Worm (Caenorhabditis elegans) whole organism, young adult: ENCODE data around the gene F40G12.4.

Experiments
- B0019.2 ChIP-seq: fragments of 200-800 bp; sonication (Bioruptor generic); conservative IDR thresholded peaks from 2 replicates; pipeline ENCODE4 v1.3.6; 2022; ENCODE audit warnings: missing genetic modification reagents, missing genetic modification characterization, missing compliant biosample characterization
- C17E4.6 ChIP-seq: fragments of 200-800 bp; sonication (Bioruptor generic); IDR thresholded peaks from 2 replicates; pipeline ENCODE4 v1.3.6; 2022; ENCODE audit warnings: missing genetic modification reagents, missing genetic modification characterization, missing compliant biosample characterization
- F10E7.11 ChIP-seq: sonication (generic microtip); optimal IDR thresholded peaks from 2 replicates; lab custom pipeline; 2017; ENCODE audit warnings: mild to moderate bottlenecking, missing genetic modification characterization, moderate library complexity, missing compliant biosample characterization
- F23B12.7 ChIP-seq: sonication (generic microtip); optimal IDR thresholded peaks from 2 replicates; lab custom pipeline; 2017; ENCODE audit warnings: missing genetic modification characterization, mild to moderate bottlenecking, missing compliant biosample characterization, antibody characterized with exemption, moderate library complexity; ENCODE audit not compliant: insufficient read depth
- F33H1.4 ChIP-seq: fragments of 200-800 bp; sonication (Bioruptor generic); IDR thresholded peaks from 2 replicates; pipeline ENCODE4 v1.3.6; 2022; ENCODE audit warnings: missing genetic modification reagents, missing genetic modification characterization, missing compliant biosample characterization
- F57C9.4 ChIP-seq: sonication (generic microtip); optimal IDR thresholded peaks from 2 replicates; lab custom pipeline; 2017; ENCODE audit warnings: mild to moderate bottlenecking, missing genetic modification characterization, missing compliant biosample characterization
- K12H6.12 ChIP-seq: fragments of 200-800 bp; sonication (Bioruptor generic); optimal IDR thresholded peaks from 2 replicates; lab custom pipeline; 2018; ENCODE audit warnings: mild to moderate bottlenecking, missing genetic modification characterization, missing compliant biosample characterization
- Y53F4B.3 ChIP-seq: fragments of 200-800 bp; sonication (Bioruptor generic); IDR thresholded peaks from 2 replicates; pipeline ENCODE4 v1.3.6; 2022; ENCODE audit warnings: missing genetic modification reagents, missing genetic modification characterization, missing compliant biosample characterization
- Y67H2A.10 ChIP-seq: fragments of 200-800 bp; sonication (Bioruptor generic); conservative IDR thresholded peaks from 2 replicates; pipeline ENCODE4 v1.3.6; 2022; ENCODE audit warnings: missing genetic modification reagents, missing genetic modification characterization, missing compliant biosample characterization
- aptf-2 ChIP-seq: fragments of 200-800 bp; sonication (Bioruptor generic); conservative IDR thresholded peaks from 2 replicates; pipeline ENCODE4 v1.3.6; 2022; ENCODE audit warnings: missing genetic modification reagents, missing genetic modification characterization, missing compliant biosample characterization
- athp-1 ChIP-seq: sonication (generic microtip); optimal IDR thresholded peaks from 2 replicates; lab custom pipeline; 2017; ENCODE audit warnings: mild to moderate bottlenecking, missing genetic modification characterization, missing compliant biosample characterization
- ccch-3 ChIP-seq: fragments of 200-800 bp; sonication (Bioruptor generic); optimal IDR thresholded peaks from 2 replicates; lab custom pipeline; 2018; ENCODE audit warnings: mild to moderate bottlenecking, missing genetic modification characterization, missing compliant biosample characterization
- cebp-1 ChIP-seq, 2 experiments: fragments of 200-800 bp in 1 of 2; sonication (Bioruptor generic) in 1 of 2; sonication (generic microtip) in 1 of 2; IDR thresholded peaks in 1 of 2; optimal IDR thresholded peaks in 1 of 2; 2 replicates each; pipeline versions ENCODE4 v1.3.6 to Lab custom; 2017 to 2022; ENCODE audit warnings: missing compliant biosample characterization in 2 of 2, missing genetic modification characterization in 2 of 2, mild to moderate bottlenecking in 1 of 2, missing genetic modification reagents in 1 of 2, moderate library complexity in 1 of 2
- ceh-100 ChIP-seq: fragments of 200-800 bp; sonication (Bioruptor generic); IDR thresholded peaks from 2 replicates; pipeline ENCODE4 v1.3.6; 2022; ENCODE audit warnings: missing genetic modification reagents, missing genetic modification characterization, missing compliant biosample characterization
- ceh-27 ChIP-seq: fragments of 200-800 bp; sonication (Bioruptor generic); optimal IDR thresholded peaks from 2 replicates; lab custom pipeline; 2018; ENCODE audit warnings: mild to moderate bottlenecking, missing genetic modification characterization, moderate library complexity, missing compliant biosample characterization
- ceh-79 ChIP-seq: sonication (generic microtip); optimal IDR thresholded peaks from 2 replicates; lab custom pipeline; 2017; ENCODE audit warnings: mild to moderate bottlenecking, missing genetic modification characterization, missing compliant biosample characterization
- chd-7 ChIP-seq: sonication (generic microtip); optimal IDR thresholded peaks from 2 replicates; lab custom pipeline; 2016; ENCODE audit warnings: mild to moderate bottlenecking, missing genetic modification characterization, moderate library complexity, missing compliant biosample characterization
- die-1 ChIP-seq: sonication (generic microtip); optimal IDR thresholded peaks from 2 replicates; lab custom pipeline; 2016; ENCODE audit warnings: missing genotype, mild to moderate bottlenecking, missing genetic modification characterization, missing compliant biosample characterization
- dox-1 ChIP-seq: fragments of 200-800 bp; sonication (Bioruptor generic); IDR thresholded peaks from 2 replicates; pipeline ENCODE4 v1.3.6; 2022; ENCODE audit warnings: missing genetic modification reagents, missing genetic modification characterization, missing compliant biosample characterization
- dpff-1 ChIP-seq: sonication (generic microtip); optimal IDR thresholded peaks from 2 replicates; lab custom pipeline; 2017; ENCODE audit warnings: mild to moderate bottlenecking, missing genetic modification characterization, missing compliant biosample characterization
- ekl-4 ChIP-seq: fragments of 200-800 bp; sonication (Bioruptor generic); IDR thresholded peaks from 2 replicates; pipeline ENCODE4 v1.3.6; 2022; ENCODE audit warnings: missing genetic modification reagents, missing genetic modification characterization, missing compliant biosample characterization
- ets-4 ChIP-seq: fragments of 200-800 bp; sonication (Bioruptor generic); optimal IDR thresholded peaks from 2 replicates; lab custom pipeline; 2018; ENCODE audit warnings: mild to moderate bottlenecking, missing genetic modification characterization, missing compliant biosample characterization
- fkh-3 ChIP-seq: sonication (generic microtip); optimal IDR thresholded peaks from 2 replicates; lab custom pipeline; 2016; ENCODE audit warnings: mild to moderate bottlenecking, missing genetic modification characterization, missing compliant biosample characterization
- gei-17 ChIP-seq: fragments of 200-800 bp; sonication (Bioruptor generic); optimal IDR thresholded peaks from 2 replicates; lab custom pipeline; 2018; ENCODE audit warnings: mild to moderate bottlenecking, missing genetic modification characterization, missing compliant biosample characterization
- him-1 ChIP-seq: sonication (generic microtip); optimal IDR thresholded peaks from 2 replicates; lab custom pipeline; 2016; ENCODE audit warnings: missing genotype, missing genetic modification reagents, missing genetic modification characterization, missing compliant biosample characterization
- lin-40 ChIP-seq: sonication (generic microtip); optimal IDR thresholded peaks from 2 replicates; lab custom pipeline; 2016; ENCODE audit warnings: missing genetic modification characterization, mild to moderate bottlenecking, missing compliant biosample characterization, missing genotype, missing genetic modification reagents
- lsl-1 ChIP-seq: fragments of 200-800 bp; sonication (Bioruptor generic); optimal IDR thresholded peaks from 2 replicates; lab custom pipeline; 2018; ENCODE audit warnings: mild to moderate bottlenecking, missing genetic modification characterization, moderate library complexity, missing compliant biosample characterization
- madf-8 ChIP-seq: fragments of 200-800 bp; sonication (Bioruptor generic); conservative IDR thresholded peaks from 2 replicates; pipeline ENCODE4 v1.3.6; 2022; ENCODE audit warnings: missing genetic modification reagents, missing genetic modification characterization, missing compliant biosample characterization
- mcd-1 ChIP-seq: fragments of 200-800 bp; sonication (Bioruptor generic); IDR thresholded peaks from 2 replicates; pipeline ENCODE4 v1.3.6; 2022; ENCODE audit warnings: missing genetic modification reagents, missing genetic modification characterization, missing compliant biosample characterization
- mel-28 ChIP-seq: sonication (generic microtip); optimal IDR thresholded peaks from 2 replicates; lab custom pipeline; 2016; ENCODE audit warnings: borderline replicate concordance, mild to moderate bottlenecking, missing genetic modification characterization, missing compliant biosample characterization
- nhr-179 ChIP-seq: sonication (generic microtip); optimal IDR thresholded peaks from 2 replicates; lab custom pipeline; 2016; ENCODE audit warnings: mild to moderate bottlenecking, missing genetic modification characterization, missing compliant biosample characterization
- nhr-80 ChIP-seq: sonication (generic microtip); optimal IDR thresholded peaks from 2 replicates; lab custom pipeline; 2016; ENCODE audit warnings: missing genetic modification characterization, missing compliant biosample characterization
- sea-2 ChIP-seq: fragments of 200-800 bp; sonication (Bioruptor generic); IDR thresholded peaks from 2 replicates; pipeline ENCODE4 v1.3.6; 2022; ENCODE audit warnings: missing genetic modification characterization, missing compliant biosample characterization
- snpc-3.4 ChIP-seq: sonication (generic microtip); optimal IDR thresholded peaks from 2 replicates; lab custom pipeline; 2017; ENCODE audit warnings: missing genetic modification characterization, mild to moderate bottlenecking, missing compliant biosample characterization, antibody characterized with exemption, moderate library complexity, missing genotype, missing genetic modification reagents
- snpc-4 ChIP-seq, 5 experiments: fragments of 150-350 bp in 1 of 5; sonication (generic microtip) in 4 of 5; optimal IDR thresholded peaks; 2 replicates each; lab custom pipeline; 2014 to 2018; ENCODE audit warnings: missing genetic modification characterization in 5 of 5, missing biosample characterization in 3 of 5, antibody characterized with exemption in 2 of 5, mild to moderate bottlenecking in 2 of 5, missing compliant biosample characterization in 2 of 5, missing genotype in 2 of 5, moderate library complexity in 2 of 5, missing genetic modification reagents in 1 of 5
- somi-1 ChIP-seq: fragments of 200-800 bp; sonication (Bioruptor generic); optimal IDR thresholded peaks from 2 replicates; lab custom pipeline; 2018; ENCODE audit warnings: mild to moderate bottlenecking, missing genetic modification characterization, missing compliant biosample characterization
- tbp1 ChIP-seq: fragments of 200-800 bp; sonication (Bioruptor generic); optimal IDR thresholded peaks from 2 replicates; lab custom pipeline; 2018; ENCODE audit warnings: mild to moderate bottlenecking, missing genetic modification characterization, missing compliant biosample characterization
- ztf-28 ChIP-seq: fragments of 200-800 bp; sonication (Bioruptor generic); IDR thresholded peaks from 2 replicates; pipeline ENCODE4 v1.3.6; 2022; ENCODE audit warnings: missing genetic modification reagents, missing genetic modification characterization, missing compliant biosample characterization

The F40G12.4 gene

ce11 chrV:14252025-14252424, 16.5 kb downstream of the F40G12.4 start, which contains the start of gene K02E11.5:
Gene K02E11.5 (plus strand): TSS chrV:14252325.
- no peak for TF ChIP-seq F23B12.7
- no peak for TF ChIP-seq mcd-1 (GFP tag; lab: Robert Waterston, UW)
- no peak for TF ChIP-seq sea-2 (GFP tag; lab: Robert Waterston, UW)
- no peak for TF ChIP-seq ceh-79 (tag; lab: Kevin White, UChicago)
- TF ChIP-seq aptf-2 (GFP tag; lab: Robert Waterston, UW): no peak
- no peak for TF ChIP-seq somi-1 (GFP tag; lab: Kevin White, UChicago)
- no peak for TF ChIP-seq F57C9.4 (tag; lab: Kevin White, UChicago)
- TF ChIP-seq tbp1 (GFP tag; lab: Kevin White, UChicago): no peak
- TF ChIP-seq snpc-3.4 (tag; lab: Kevin White, UChicago): no peak
- TF ChIP-seq ztf-28 (GFP tag; lab: Robert Waterston, UW): no peak
- TF ChIP-seq Y53F4B.3: no peak
- no peak for TF ChIP-seq lsl-1
- TF ChIP-seq mel-28 (tag; lab: Kevin White, UChicago): no peak
- TF ChIP-seq B0019.2 (GFP tag; lab: Robert Waterston, UW): no peak
- TF ChIP-seq C17E4.6 (GFP tag; lab: Robert Waterston, UW): no peak
- TF ChIP-seq madf-8 (GFP tag; lab: Robert Waterston, UW): no peak
- no peak for TF ChIP-seq die-1 (tag; lab: Kevin White, UChicago)

- no peak for TF ChIP-seq ekl-4 (GFP tag; lab: Robert Waterston, UW)
These were observed 19.9 kb downstream of the F40G12.4 start, which contains the start of gene K02E11.6 for ce11 chrV:14248654-14249053. Gene K02E11.6 (plus strand): TSS chrV:14248802.

- TF ChIP-seq fkh-3 (tag; lab: Kevin White, UChicago) (no peak), ceh-100 (no peak), dpff-1 (no peak)
These were observed 20.5 kb downstream of the F40G12.4 start, which contains the start of gene K02E11.4 for ce11 chrV:14248025-14248424. Gene K02E11.4 (minus strand): TSS chrV:14248125.

- TF ChIP-seq F33H1.4 (GFP tag; lab: Robert Waterston, UW) (no peak), K12H6.12 (tag; lab: Kevin White, UChicago) (no peak), snpc-4 (GFP tag; optimal IDR thresholded peaks at IDR 0.05; lab: Kevin White, UChicago) (no peak), snpc-4 (tag; optimal IDR thresholded peaks at IDR 0.05; lab: Kevin White, UChicago) (no peak), him-1 (no peak)
These were observed 21.8 kb downstream of the F40G12.4 start, which contains the start of gene K02E11.3 for ce11 chrV:14246761-14247160. Gene K02E11.3 (minus strand): TSS chrV:14246861.

- TF ChIP-seq Y67H2A.10 (GFP tag; lab: Robert Waterston, UW): no peak
- TF ChIP-seq nhr-179 (tag; lab: Kevin White, UChicago): no peak
- no peak for TF ChIP-seq B0019.2 (GFP tag; lab: Robert Waterston, UW)
- TF ChIP-seq K12H6.12 (tag; lab: Kevin White, UChicago): no peak
- no peak for TF ChIP-seq chd-7 (tag; lab: Kevin White, UChicago)
- no peak for TF ChIP-seq fkh-3 (tag; lab: Kevin White, UChicago)
- TF ChIP-seq ets-4 (GFP tag; lab: Kevin White, UChicago): no peak
- no peak for TF ChIP-seq nhr-80 (tag; lab: Kevin White, UChicago)
- TF ChIP-seq dox-1: no peak
- TF ChIP-seq lin-40 (tag; lab: Kevin White, UChicago): no peak
- TF ChIP-seq F10E7.11: no peak
- TF ChIP-seq F33H1.4 (GFP tag; lab: Robert Waterston, UW): no peak
- no peak for TF ChIP-seq tbp1 (GFP tag; lab: Kevin White, UChicago)
- TF ChIP-seq ccch-3 (GFP tag; lab: Kevin White, UChicago): no peak
- no peak for TF ChIP-seq gei-17 (GFP tag; lab: Kevin White, UChicago)
- TF ChIP-seq athp-1 (tag; lab: Kevin White, UChicago): no peak
- no peak for TF ChIP-seq ceh-27 (GFP tag; lab: Kevin White, UChicago)
- TF ChIP-seq cebp-1 (GFP tag; IDR thresholded peaks at IDR 0.05; lab: Robert Waterston, UW): no peak
- TF ChIP-seq cebp-1 (tag; optimal IDR thresholded peaks at IDR 0.05; lab: Kevin White, UChicago): no peak
These were observed 24.6 kb downstream of the F40G12.4 start, which contains the start of gene sre-7 for ce11 chrV:14243904-14244303. Gene sre-7 (plus strand): TSS chrV:14244204.
